Worm (Caenorhabditis elegans) whole organism, young adult: Measurements from ENCODE around the gene pitr-2.
A peak's percentile ranks its signal among the peaks of the same experiment; 100 is the strongest.

Experiments used
- B0261.1 ChIP-seq: sonication (generic microtip); optimal IDR thresholded peaks from 2 replicates; lab custom pipeline; 2016; ENCODE audit warnings: mild to moderate bottlenecking, missing genetic modification characterization, moderate library complexity, missing compliant biosample characterization
- B0336.3 ChIP-seq: fragments of 200-800 bp; sonication (Bioruptor generic); IDR thresholded peaks from 2 replicates; pipeline ENCODE4 v1.3.6; 2022; ENCODE audit warnings: missing genetic modification characterization, missing compliant biosample characterization
- C06A6.2 ChIP-seq: fragments of 200-800 bp; sonication (Bioruptor generic); conservative IDR thresholded peaks from 2 replicates; pipeline ENCODE4 v1.3.6; 2022; ENCODE audit warnings: missing genetic modification characterization, missing compliant biosample characterization
- F37B4.10 ChIP-seq: fragments of 200-800 bp; sonication (Bioruptor generic); IDR thresholded peaks from 2 replicates; pipeline ENCODE4 v1.3.6; 2022; ENCODE audit warnings: missing genetic modification characterization, missing compliant biosample characterization
- F39B2.1 ChIP-seq: fragments of 200-800 bp; sonication (Bioruptor generic); IDR thresholded peaks from 2 replicates; pipeline ENCODE4 v1.3.6; 2022; ENCODE audit warnings: missing genetic modification reagents, missing genetic modification characterization, missing compliant biosample characterization
- F57A8.1 ChIP-seq: fragments of 200-800 bp; sonication (Bioruptor generic); optimal IDR thresholded peaks from 2 replicates; lab custom pipeline; 2018; ENCODE audit warnings: mild to moderate bottlenecking, missing genetic modification characterization, moderate library complexity, missing compliant biosample characterization
- K12H6.12 ChIP-seq: fragments of 200-800 bp; sonication (Bioruptor generic); optimal IDR thresholded peaks from 2 replicates; lab custom pipeline; 2018; ENCODE audit warnings: mild to moderate bottlenecking, missing genetic modification characterization, missing compliant biosample characterization
- Y53F4B.3 ChIP-seq: fragments of 200-800 bp; sonication (Bioruptor generic); IDR thresholded peaks from 2 replicates; pipeline ENCODE4 v1.3.6; 2022; ENCODE audit warnings: missing genetic modification reagents, missing genetic modification characterization, missing compliant biosample characterization
- ZK185.1 ChIP-seq: sonication (generic microtip); optimal IDR thresholded peaks from 2 replicates; lab custom pipeline; 2016; ENCODE audit warnings: mild to moderate bottlenecking, missing genetic modification characterization, missing compliant biosample characterization; ENCODE audit not compliant: poor library complexity, severe bottlenecking
- attf-5 ChIP-seq: fragments of 200-800 bp; sonication (Bioruptor generic); optimal IDR thresholded peaks from 2 replicates; lab custom pipeline; 2018; ENCODE audit warnings: mild to moderate bottlenecking, missing genetic modification characterization, missing compliant biosample characterization
- cebp-1 ChIP-seq, 2 experiments: fragments of 200-800 bp in 1 of 2; sonication (Bioruptor generic) in 1 of 2; sonication (generic microtip) in 1 of 2; IDR thresholded peaks in 1 of 2; optimal IDR thresholded peaks in 1 of 2; 2 replicates each; pipeline versions ENCODE4 v1.3.6 to Lab custom; 2017 to 2022; ENCODE audit warnings: missing compliant biosample characterization in 2 of 2, missing genetic modification characterization in 2 of 2, mild to moderate bottlenecking in 1 of 2, missing genetic modification reagents in 1 of 2, moderate library complexity in 1 of 2
- cebp-2 ChIP-seq: fragments of 200-800 bp; sonication (Bioruptor generic); IDR thresholded peaks from 2 replicates; pipeline ENCODE4 v1.3.6; 2022; ENCODE audit warnings: missing genetic modification characterization, missing compliant biosample characterization
- ceh-40 ChIP-seq: fragments of 200-800 bp; sonication (Bioruptor generic); IDR thresholded peaks from 2 replicates; pipeline ENCODE4 v1.3.6; 2022; ENCODE audit warnings: missing genetic modification characterization, missing compliant biosample characterization
- dpff-1 ChIP-seq: sonication (generic microtip); optimal IDR thresholded peaks from 2 replicates; lab custom pipeline; 2017; ENCODE audit warnings: mild to moderate bottlenecking, missing genetic modification characterization, missing compliant biosample characterization
- egl-44 ChIP-seq: fragments of 200-800 bp; sonication (Bioruptor generic); IDR thresholded peaks from 2 replicates; pipeline ENCODE4 v1.3.6; 2022; ENCODE audit warnings: missing genetic modification reagents, missing genetic modification characterization, missing compliant biosample characterization
- let-526 ChIP-seq: fragments of 200-800 bp; sonication (Bioruptor generic); IDR thresholded peaks from 2 replicates; pipeline ENCODE4 v1.3.6; 2022; ENCODE audit warnings: missing genetic modification reagents, missing genetic modification characterization, missing compliant biosample characterization
- let-607 ChIP-seq, 2 experiments: fragments of 200-800 bp in 1 of 2; sonication (Bioruptor generic) in 1 of 2; sonication (generic microtip) in 1 of 2; optimal IDR thresholded peaks; 2 replicates each; lab custom pipeline; 2016 to 2018; ENCODE audit warnings: mild to moderate bottlenecking in 2 of 2, missing compliant biosample characterization in 2 of 2, missing genetic modification characterization in 2 of 2, moderate library complexity in 2 of 2, missing genotype in 1 of 2
- lin-26 ChIP-seq: fragments of 200-800 bp; sonication (Bioruptor generic); IDR thresholded peaks from 2 replicates; pipeline ENCODE4 v1.3.6; 2022; ENCODE audit warnings: missing genetic modification reagents, missing genetic modification characterization, missing compliant biosample characterization
- lin-35 ChIP-seq, 3 experiments: fragments of 150-350 bp in 2 of 3; sonication (generic microtip) in 1 of 3; optimal IDR thresholded peaks; 2 replicates each; lab custom pipeline; 2014 to 2018; ENCODE audit warnings: missing biosample characterization in 3 of 3, missing genetic modification characterization in 3 of 3, missing genetic modification reagents in 3 of 3
- lin-40 ChIP-seq: sonication (generic microtip); optimal IDR thresholded peaks from 2 replicates; lab custom pipeline; 2016; ENCODE audit warnings: missing genetic modification characterization, mild to moderate bottlenecking, missing compliant biosample characterization, missing genotype, missing genetic modification reagents
- madf-10 ChIP-seq: sonication (generic microtip); optimal IDR thresholded peaks from 2 replicates; lab custom pipeline; 2016; ENCODE audit warnings: mild to moderate bottlenecking, missing genetic modification characterization, missing compliant biosample characterization
- madf-6 ChIP-seq: fragments of 200-800 bp; sonication (Bioruptor generic); IDR thresholded peaks from 2 replicates; pipeline ENCODE4 v1.3.6; 2022; ENCODE audit warnings: missing genetic modification reagents, missing genetic modification characterization, missing compliant biosample characterization
- nhr-27 ChIP-seq: fragments of 200-800 bp; sonication (Bioruptor generic); optimal IDR thresholded peaks from 2 replicates; lab custom pipeline; 2018; ENCODE audit warnings: mild to moderate bottlenecking, missing genetic modification characterization, moderate library complexity, missing compliant biosample characterization
- nhr-80 ChIP-seq: sonication (generic microtip); optimal IDR thresholded peaks from 2 replicates; lab custom pipeline; 2016; ENCODE audit warnings: missing genetic modification characterization, missing compliant biosample characterization
- nhr-90 ChIP-seq: sonication (generic microtip); optimal IDR thresholded peaks from 2 replicates; lab custom pipeline; 2016; ENCODE audit warnings: missing genotype, mild to moderate bottlenecking, missing genetic modification characterization, missing compliant biosample characterization
- rcor-1 ChIP-seq: fragments of 200-800 bp; sonication (Bioruptor generic); IDR thresholded peaks from 2 replicates; pipeline ENCODE4 v1.3.6; 2022; ENCODE audit warnings: missing genetic modification reagents, missing genetic modification characterization, missing compliant biosample characterization
- repo-1 ChIP-seq: sonication (generic microtip); optimal IDR thresholded peaks from 2 replicates; lab custom pipeline; 2017; ENCODE audit warnings: mild to moderate bottlenecking, missing genetic modification characterization, missing compliant biosample characterization
- snpc-1.1 ChIP-seq: sonication (generic microtip); optimal IDR thresholded peaks from 2 replicates; lab custom pipeline; 2017; ENCODE audit warnings: missing genetic modification characterization, mild to moderate bottlenecking, missing compliant biosample characterization, antibody characterized with exemption, moderate library complexity, missing genotype, missing genetic modification reagents; ENCODE audit not compliant: insufficient read depth
- snpc-1.3 ChIP-seq: sonication (generic microtip); optimal IDR thresholded peaks from 2 replicates; lab custom pipeline; 2017; ENCODE audit warnings: missing genetic modification characterization, mild to moderate bottlenecking, missing compliant biosample characterization, antibody characterized with exemption, moderate library complexity, missing genotype, missing genetic modification reagents; ENCODE audit not compliant: insufficient read depth
- snpc-4 ChIP-seq, 5 experiments: fragments of 150-350 bp in 1 of 5; sonication (generic microtip) in 4 of 5; optimal IDR thresholded peaks; 2 replicates each; lab custom pipeline; 2014 to 2018; ENCODE audit warnings: missing genetic modification characterization in 5 of 5, missing biosample characterization in 3 of 5, antibody characterized with exemption in 2 of 5, mild to moderate bottlenecking in 2 of 5, missing compliant biosample characterization in 2 of 5, missing genotype in 2 of 5, moderate library complexity in 2 of 5, missing genetic modification reagents in 1 of 5
- tlf-1 ChIP-seq: fragments of 200-800 bp; sonication (Bioruptor generic); optimal IDR thresholded peaks from 2 replicates; lab custom pipeline; 2018; ENCODE audit warnings: mild to moderate bottlenecking, missing genetic modification characterization, missing compliant biosample characterization
- ztf-18 ChIP-seq: sonication (generic microtip); optimal IDR thresholded peaks from 2 replicates; lab custom pipeline; 2016; ENCODE audit warnings: missing genotype, mild to moderate bottlenecking, missing genetic modification characterization, missing compliant biosample characterization
- ztf-26 ChIP-seq: sonication (generic microtip); optimal IDR thresholded peaks from 2 replicates; lab custom pipeline; 2017; ENCODE audit warnings: missing genetic modification characterization, missing compliant biosample characterization

pitr-2 gene

DNA sequence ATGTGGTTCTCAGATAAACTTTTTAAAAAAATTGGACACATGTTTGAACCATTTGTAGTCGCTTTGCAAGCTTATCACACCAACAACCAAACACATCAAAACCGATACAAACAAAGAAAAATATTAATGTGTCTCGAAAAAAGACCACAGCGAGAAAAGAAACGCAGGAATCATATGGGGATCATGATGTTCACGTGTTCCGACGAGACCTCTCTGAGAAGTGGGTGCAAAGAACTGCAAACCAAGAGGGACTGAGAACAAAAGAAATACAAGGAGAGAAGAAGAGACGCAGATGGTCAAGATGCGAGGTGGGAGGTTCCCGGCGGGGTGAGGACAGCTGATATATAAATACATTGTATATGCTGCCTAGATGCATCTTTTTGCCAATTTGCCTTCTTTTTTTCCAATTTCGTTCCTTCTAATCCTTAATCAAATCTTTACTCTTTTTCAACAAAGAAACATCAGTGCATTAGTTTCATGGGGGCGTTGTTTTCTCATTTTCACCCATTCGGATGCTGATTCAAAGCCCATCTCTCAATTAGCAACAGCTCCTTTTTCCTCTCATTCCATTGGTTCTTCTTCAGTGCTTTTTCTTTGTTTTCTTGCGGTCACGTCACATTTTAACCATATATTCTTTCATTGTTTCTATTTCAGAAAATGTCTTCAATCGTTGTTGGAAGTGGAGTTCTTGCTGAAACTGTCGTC lies 41.8 kb downstream of the pitr-2 start, which contains the start of gene F21C10.10 (continued):
- TF ChIP-seq F37B4.10 (GFP tag; lab: Robert Waterston, UW) (no peak), madf-10 (tag; lab: Kevin White, UChicago) (peak; percentile 72), snpc-1.3 (tag; lab: Kevin White, UChicago) (no peak), Y53F4B.3 (GFP tag; lab: Robert Waterston, UW) (no peak), cebp-2 (GFP tag; lab: Robert Waterston, UW) (no peak), dpff-1 (tag; lab: Kevin White, UChicago) (no peak), B0336.3 (GFP tag; lab: Robert Waterston, UW) (peak; percentile 59; the same call in 1 of the 2 replicates), repo-1 (no peak), F57A8.1 (GFP tag; lab: Kevin White, UChicago) (no peak), lin-40 (tag; lab: Kevin White, UChicago) (peak; percentile 91), lin-35 (GFP tag; optimal IDR thresholded peaks at IDR 0.05; lab: Kevin White, UChicago) (peak in 1 of 3 experiments; percentile 0), lin-26 (GFP tag; lab: Robert Waterston, UW) (peak; percentile 71; the same call in 1 of the 2 replicates), nhr-90 (tag; lab: Kevin White, UChicago) (peak; percentile 27), B0261.1 (no peak), let-526 (0 out of 2 replicates have a peak, but pooled peaks have one; percentile 34), K12H6.12 (tag; lab: Kevin White, UChicago) (peak; percentile 67), nhr-80 (tag; lab: Kevin White, UChicago) (peak; percentile 81), nhr-27 (tag; lab: Kevin White, UChicago) (no peak), ZK185.1 (tag; lab: Kevin White, UChicago) (peak; percentile 69), snpc-4 (GFP tag; optimal IDR thresholded peaks at IDR 0.05; lab: Kevin White, UChicago) (no peak), snpc-4 (tag; optimal IDR thresholded peaks at IDR 0.05; lab: Kevin White, UChicago) (peak in 2 of 4 experiments; percentile 22 to 48), ztf-18 (tag; lab: Kevin White, UChicago) (no peak), attf-5 (GFP tag; lab: Kevin White, UChicago) (peak; percentile 79), let-607 (tag; optimal IDR thresholded peaks at IDR 0.05; lab: Kevin White, UChicago) (peak; percentile 18 to 50), madf-6 (no peak), rcor-1 (GFP tag; lab: Robert Waterston, UW) (no peak), egl-44 (GFP tag; lab: Robert Waterston, UW) (peak; percentile 42; the same call in 1 of the 2 replicates), snpc-1.1 (tag; lab: Kevin White, UChicago) (no peak), ceh-40 (GFP tag; lab: Robert Waterston, UW) (no peak), F39B2.1 (GFP tag; lab: Robert Waterston, UW) (no peak), tlf-1 (GFP tag; lab: Kevin White, UChicago) (peak; percentile 34), cebp-1 (GFP tag; IDR thresholded peaks at IDR 0.05; lab: Robert Waterston, UW) (no peak), cebp-1 (tag; optimal IDR thresholded peaks at IDR 0.05; lab: Kevin White, UChicago) (peak; percentile 81), ztf-26 (tag; lab: Kevin White, UChicago) (peak; percentile 87)
- TF ChIP-seq, all 124 proteins: peak for 42

DNA sequence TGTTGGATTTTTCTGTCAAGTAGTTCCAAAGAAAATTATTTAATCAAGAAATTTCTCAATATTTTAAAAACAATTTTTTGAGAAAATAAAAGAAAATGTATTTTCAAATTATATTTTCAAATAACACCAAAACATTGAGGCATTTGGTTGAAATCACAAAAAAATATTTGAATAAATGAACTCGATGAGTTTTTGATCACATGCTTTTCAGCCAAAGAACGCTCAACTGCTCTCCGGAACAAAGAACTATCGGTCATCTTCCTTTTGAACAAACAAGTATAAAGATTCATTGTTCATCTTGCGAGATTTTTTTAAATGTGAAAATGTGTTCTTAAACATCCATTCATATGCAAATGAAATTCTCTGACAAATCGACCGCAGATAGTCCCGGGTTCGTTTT lies 42.5 kb downstream of the pitr-2 start:
- TF ChIP-seq lin-35 (GFP tag; optimal IDR thresholded peaks at IDR 0.05; lab: Kevin White, UChicago) (peak in 1 of 3 experiments; percentile 1), C06A6.2 (GFP tag; lab: Robert Waterston, UW) (no peak)
